Worm (Caenorhabditis elegans): ENCODE data around the gene F23B12.4.

F23B12.4 gene

DNA sequence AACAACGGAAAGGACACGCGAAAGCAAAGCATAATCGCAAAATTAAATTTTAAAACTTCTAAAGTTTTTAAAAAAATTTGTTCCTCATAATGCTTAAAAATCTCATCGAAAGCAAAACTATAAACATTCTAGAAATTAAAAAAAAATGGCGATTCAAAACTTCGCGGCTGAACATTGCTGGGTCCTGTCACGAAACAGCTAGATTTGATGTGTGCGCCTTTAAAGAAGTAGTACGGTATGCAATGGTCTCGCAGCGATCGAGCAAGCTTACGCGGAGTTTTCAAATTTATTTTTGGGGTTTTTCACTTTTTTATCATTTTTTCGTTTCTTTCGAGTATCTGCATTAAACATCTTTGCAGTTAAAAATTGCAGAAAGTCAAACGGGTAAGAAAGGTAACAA is 16.1 kb downstream of the F23B12.4 start, which contains the start of gene coh-3 (continued):
- TF ChIP-seq akir-1 (GFP tag; optimal IDR thresholded peaks at IDR 0.05) (no peak), athp-1 (tag; optimal IDR thresholded peaks at IDR 0.05) (peak; percentile 25), Y67H2A.10 (GFP tag; conservative IDR thresholded peaks at IDR 0.05) (0 out of 2 replicates have a peak, but pooled peaks have one; percentile 25), K11D2.4 (GFP tag; IDR thresholded peaks at IDR 0.05) (no peak), F39B2.1 (GFP tag; IDR thresholded peaks at IDR 0.05) (no peak), ztf-26 (tag; optimal IDR thresholded peaks at IDR 0.05) (no peak), C06A6.2 (GFP tag; conservative IDR thresholded peaks at IDR 0.05) (no peak), nfyb-1 (GFP tag; IDR thresholded peaks at IDR 0.05) (no peak), ztf-28 (GFP tag; IDR thresholded peaks at IDR 0.05) (peak; percentile 53; the same call in 1 of the 2 replicates), aptf-3 (GFP tag; IDR thresholded peaks at IDR 0.05) (no peak), ztf-3 (GFP tag; optimal IDR thresholded peaks at IDR 0.05) (no peak), F49E8.2 (tag; optimal IDR thresholded peaks at IDR 0.05; ENCODE audit: insufficient read depth) (peak; percentile 94), T26A5.8 (tag; optimal IDR thresholded peaks at IDR 0.05) (no peak), bed-1 (GFP tag; IDR thresholded peaks at IDR 0.05) (no peak), hmg-20 (GFP tag; IDR thresholded peaks at IDR 0.05) (no peak), atf-7 (tag; optimal IDR thresholded peaks at IDR 0.05) (no peak), sea-2 (GFP tag; IDR thresholded peaks at IDR 0.05) (no peak), B0035.1 (tag; optimal IDR thresholded peaks at IDR 0.05) (no peak), nhr-80 (tag; optimal IDR thresholded peaks at IDR 0.05) (no peak), ceh-27 (GFP tag; optimal IDR thresholded peaks at IDR 0.05) (no peak), F37B4.10 (GFP tag; IDR thresholded peaks at IDR 0.05) (no peak), B0261.1 (tag; optimal IDR thresholded peaks at IDR 0.05) (no peak), C17E4.6 (GFP tag; IDR thresholded peaks at IDR 0.05) (peak; percentile 78; the same call in 1 of the 2 replicates), pbrm-1 (GFP tag; IDR thresholded peaks at IDR 0.05) (peak; percentile 74), nfya-1 (tag; optimal IDR thresholded peaks at IDR 0.05; ENCODE audit: borderline replicate concordance, insufficient read depth) (no peak), F57A8.1 (GFP tag; optimal IDR thresholded peaks at IDR 0.05) (no peak), nhr-120 (GFP tag; IDR thresholded peaks at IDR 0.05) (no peak), ZK185.1 (tag; optimal IDR thresholded peaks at IDR 0.05; ENCODE audit: poor library complexity, severe bottlenecking) (no peak), B0336.3 (GFP tag; IDR thresholded peaks at IDR 0.05) (peak; percentile 53; the same call in 1 of the 2 replicates), tbp1 (GFP tag; optimal IDR thresholded peaks at IDR 0.05) (peak; percentile 69), Y53G8AR.9 (GFP tag; conservative IDR thresholded peaks at IDR 0.05) (peak; percentile 81), unc-62 (GFP tag; optimal IDR thresholded peaks at IDR 0.05) (no peak), tbx-9 (tag; optimal IDR thresholded peaks at IDR 0.05; ENCODE audit: borderline replicate concordance) (no peak), ceh-91 (GFP tag; IDR thresholded peaks at IDR 0.05) (peak; percentile 96), rcor-1 (GFP tag; IDR thresholded peaks at IDR 0.05) (peak; percentile 76), F57C9.4 (tag; optimal IDR thresholded peaks at IDR 0.05) (no peak), tlf-1 (GFP tag; optimal IDR thresholded peaks at IDR 0.05) (peak; percentile 88), snpc-4 (GFP tag; optimal IDR thresholded peaks at IDR 0.05) (no peak), snpc-4 (tag; optimal IDR thresholded peaks at IDR 0.05) (peak in 3 of 4 experiments; percentile 46 to 74 (median 71)), ztf-22 (GFP tag; optimal IDR thresholded peaks at IDR 0.05) (no peak), snpc-3.4 (tag; optimal IDR thresholded peaks at IDR 0.05) (peak; percentile 95), lir-1 (GFP tag; conservative IDR thresholded peaks at IDR 0.05) (peak; percentile 53; the same call in 1 of the 2 replicates), ceh-40 (GFP tag; IDR thresholded peaks at IDR 0.05) (no peak), attf-5 (GFP tag; optimal IDR thresholded peaks at IDR 0.05) (no peak), efl-1 (GFP tag; optimal IDR thresholded peaks at IDR 0.05) (peak; percentile 96), hsf-1 (GFP tag; IDR thresholded peaks at IDR 0.05) (peak; percentile 93), hlh-26 (GFP tag; conservative IDR thresholded peaks at IDR 0.05) (no peak), mel-28 (tag; optimal IDR thresholded peaks at IDR 0.05; ENCODE audit: borderline replicate concordance) (no peak)

Measured in whole organism, young adult.